Fruit fly (Drosophila melanogaster) whole organism, wandering third instar larva: ENCODE data around the gene CG31525.

Source experiments
- Abd-B ChIP-seq: fragments of >200 bp; optimal IDR thresholded peaks from 2 replicates; lab custom pipeline; 2017; ENCODE audit warnings: missing biosample characterization, missing genetic modification characterization
- CG32264 ChIP-seq: fragments of 200-800 bp; sonication (Bioruptor generic); optimal IDR thresholded peaks from 2 replicates; lab custom pipeline; 2016; ENCODE audit warnings: missing biosample characterization, missing genetic modification characterization
- CG9705 ChIP-seq: fragments of 200-800 bp; sonication (Bioruptor generic); optimal IDR thresholded peaks from 2 replicates; lab custom pipeline; 2018; ENCODE audit warnings: missing biosample characterization, mild to moderate bottlenecking, missing genetic modification characterization
- CrebA ChIP-seq: fragments of 200-800 bp; sonication (Bioruptor generic); optimal IDR thresholded peaks from 2 replicates; lab custom pipeline; 2016; ENCODE audit warnings: missing biosample characterization, mild to moderate bottlenecking, missing genetic modification characterization, borderline replicate concordance
- Dfd ChIP-seq: fragments of >200 bp; optimal IDR thresholded peaks from 2 replicates; lab custom pipeline; 2017; ENCODE audit warnings: missing biosample characterization, missing genetic modification characterization
- Dif ChIP-seq: fragments of 200-275, 200-300 bp; sonication (Bioruptor generic); optimal IDR thresholded peaks from 2 replicates; lab custom pipeline; 2018; ENCODE audit warnings: missing biosample characterization, missing genetic modification characterization; ENCODE audit not compliant: partially characterized antibody
- GATAd ChIP-seq: sonication (Bioruptor generic); optimal IDR thresholded peaks from 2 replicates; lab custom pipeline; 2016; ENCODE audit warnings: missing biosample characterization, missing genetic modification characterization
- HLH106 ChIP-seq: fragments of 200-800 bp; optimal IDR thresholded peaks from 3 replicates; lab custom pipeline; 2019; ENCODE audit warnings: missing biosample characterization, mild to moderate bottlenecking, missing genetic modification characterization, moderate library complexity
- Hnf4 ChIP-seq: fragments of 200-800 bp; sonication (Bioruptor generic); optimal IDR thresholded peaks from 2 replicates; lab custom pipeline; 2016; ENCODE audit warnings: missing biosample characterization, mild to moderate bottlenecking, missing genetic modification characterization
- Hr78 ChIP-seq: fragments of >200 bp; optimal IDR thresholded peaks from 2 replicates; lab custom pipeline; 2017; ENCODE audit warnings: missing biosample characterization, missing genetic modification characterization
- Hr83 ChIP-seq: fragments of 200-300 bp; sonication (Bioruptor generic); optimal IDR thresholded peaks from 2 replicates; lab custom pipeline; 2016; ENCODE audit warnings: missing biosample characterization, mild to moderate bottlenecking, missing genetic modification characterization, moderate library complexity; ENCODE audit not compliant: poor library complexity, severe bottlenecking
- Jra ChIP-seq: sonication (Bioruptor generic); optimal IDR thresholded peaks from 2 replicates; lab custom pipeline; 2016; ENCODE audit warnings: missing biosample characterization, missing genetic modification characterization
- Mio ChIP-seq: sonication (Bioruptor generic); optimal IDR thresholded peaks from 2 replicates; lab custom pipeline; 2016; ENCODE audit warnings: missing biosample characterization, missing genetic modification characterization
- Myc ChIP-seq: fragments of >200 bp; optimal IDR thresholded peaks from 2 replicates; lab custom pipeline; 2017
- N ChIP-seq: fragments of >200 bp; optimal IDR thresholded peaks from 2 replicates; lab custom pipeline; 2018; ENCODE audit warnings: missing biosample characterization, missing external identifiers, missing genetic modification characterization
- OdsH ChIP-seq: fragments of 200-800 bp; sonication (Bioruptor generic); optimal IDR thresholded peaks from 2 replicates; lab custom pipeline; 2016; ENCODE audit warnings: missing biosample characterization, mild to moderate bottlenecking, missing genetic modification characterization
- Rel ChIP-seq, 2 experiments: fragments of 200-800 bp; sonication (Bioruptor generic) in 1 of 2; optimal IDR thresholded peaks; 2 replicates in 1 of 2; 3 replicates in 1 of 2; lab custom pipeline; 2016 to 2019; ENCODE audit warnings: mild to moderate bottlenecking in 2 of 2, missing biosample characterization in 2 of 2, missing genetic modification characterization in 2 of 2, moderate library complexity in 1 of 2
- Sp1 ChIP-seq: fragments of 200-800 bp; sonication (Bioruptor generic); optimal IDR thresholded peaks from 3 replicates; lab custom pipeline; 2019; ENCODE audit warnings: missing biosample characterization, mild to moderate bottlenecking, missing genetic modification characterization, moderate library complexity
- Vsx2 ChIP-seq: fragments of 200-300, 225-300 bp; sonication (Bioruptor generic); optimal IDR thresholded peaks from 2 replicates; lab custom pipeline; 2018; ENCODE audit warnings: missing biosample characterization, missing genetic modification characterization; ENCODE audit not compliant: partially characterized antibody
- br ChIP-seq: fragments of 200-800 bp; sonication (Bioruptor generic); optimal IDR thresholded peaks from 2 replicates; lab custom pipeline; 2016; ENCODE audit warnings: missing biosample characterization, missing genetic modification characterization
- brk ChIP-seq: fragments of 200-800 bp; sonication (Bioruptor generic); optimal IDR thresholded peaks from 2 replicates; lab custom pipeline; 2016; ENCODE audit warnings: missing biosample characterization, mild to moderate bottlenecking, missing genetic modification characterization
- dl ChIP-seq, 2 experiments: fragments of 175-275, 200-275 bp in 1 of 2; fragments of 200-275 bp in 1 of 2; sonication (Bioruptor generic); optimal IDR thresholded peaks; lab custom pipeline; 2018; ENCODE audit warnings: mild to moderate bottlenecking in 2 of 2, missing biosample characterization in 2 of 2, missing genetic modification characterization in 2 of 2, moderate library complexity in 2 of 2; ENCODE audit not compliant: partially characterized antibody in 2 of 2, insufficient read depth in 1 of 2
- dmrt93B ChIP-seq: fragments of 200-800 bp; sonication (Bioruptor generic); optimal IDR thresholded peaks from 2 replicates; lab custom pipeline; 2018; ENCODE audit warnings: missing biosample characterization, mild to moderate bottlenecking, missing genetic modification characterization
- dsf ChIP-seq: sonication (Bioruptor generic); optimal IDR thresholded peaks from 2 replicates; lab custom pipeline; 2016; ENCODE audit warnings: missing biosample characterization, missing genetic modification characterization, borderline replicate concordance
- ey ChIP-seq: fragments of 200-800 bp; sonication (Bioruptor generic); optimal IDR thresholded peaks from 2 replicates; lab custom pipeline; 2016; ENCODE audit warnings: missing biosample characterization, missing genetic modification characterization
- foxo ChIP-seq, 2 experiments: fragments of 200-800 bp; sonication (Bioruptor generic); optimal IDR thresholded peaks; 2 replicates in 1 of 2; 3 replicates in 1 of 2; lab custom pipeline; 2016 to 2017; ENCODE audit warnings: missing biosample characterization in 2 of 2, missing genetic modification characterization in 2 of 2
- fru ChIP-seq: fragments of 200-800 bp; sonication (Bioruptor generic); optimal IDR thresholded peaks from 3 replicates; lab custom pipeline; 2016; ENCODE audit warnings: missing biosample characterization, mild to moderate bottlenecking, missing genetic modification characterization
- h ChIP-seq: fragments of 200-800 bp; sonication (Bioruptor generic); optimal IDR thresholded peaks from 3 replicates; lab custom pipeline; 2016; ENCODE audit warnings: missing biosample characterization, mild to moderate bottlenecking, missing genetic modification characterization
- jim ChIP-seq: fragments of 175-275, 200-325 bp; sonication (Bioruptor generic); optimal IDR thresholded peaks from 2 replicates; lab custom pipeline; 2016; ENCODE audit warnings: missing biosample characterization, mild to moderate bottlenecking, missing genetic modification characterization
- lola ChIP-seq: fragments of >200 bp; optimal IDR thresholded peaks from 2 replicates; lab custom pipeline; 2017; ENCODE audit warnings: missing biosample characterization, missing genetic modification characterization
- pan ChIP-seq: fragments of >200 bp; optimal IDR thresholded peaks from 2 replicates; lab custom pipeline; 2017
- psq ChIP-seq: fragments of 200-800 bp; sonication (Bioruptor generic); optimal IDR thresholded peaks from 3 replicates; lab custom pipeline; 2017; ENCODE audit warnings: missing biosample characterization, mild to moderate bottlenecking, missing genetic modification characterization, moderate library complexity
- rgr ChIP-seq: fragments of 200-800 bp; sonication (Bioruptor generic); optimal IDR thresholded peaks from 3 replicates; lab custom pipeline; 2016; ENCODE audit warnings: missing biosample characterization, mild to moderate bottlenecking, missing genetic modification characterization
- sage ChIP-seq: fragments of 200-800 bp; sonication (Bioruptor generic); optimal IDR thresholded peaks from 2 replicates; lab custom pipeline; 2016; ENCODE audit warnings: missing biosample characterization, mild to moderate bottlenecking, missing genetic modification characterization
- sv ChIP-seq: fragments of 200-800 bp; sonication (Bioruptor generic); optimal IDR thresholded peaks from 3 replicates; lab custom pipeline; 2016; ENCODE audit warnings: missing biosample characterization, missing genetic modification characterization
- tai ChIP-seq: sonication (Bioruptor generic); optimal IDR thresholded peaks from 2 replicates; lab custom pipeline; 2016; ENCODE audit warnings: missing biosample characterization, missing genetic modification characterization
- usp ChIP-seq: fragments of >200 bp; optimal IDR thresholded peaks from 2 replicates; lab custom pipeline; 2017; ENCODE audit warnings: missing biosample characterization, missing genetic modification characterization
- woc ChIP-seq: sonication (Bioruptor generic); optimal IDR thresholded peaks from 2 replicates; lab custom pipeline; 2016; ENCODE audit warnings: missing biosample characterization, mild to moderate bottlenecking, missing genetic modification characterization

CG31525 gene

dm6 chr3R:4426730-4427129, at the start of gene CG31525:
CG31525 (plus strand) TSS chr3R:4427030.
- TF ChIP-seq Myc (lab: Kevin White, UChicago): no peak
- TF ChIP-seq ey (GFP tag; lab: Kevin White, UChicago): no peak
- no peak for TF ChIP-seq Dfd (GFP tag; lab: Kevin White, UChicago)
- no peak for TF ChIP-seq pan (lab: Kevin White, UChicago)
- TF ChIP-seq sage (GFP tag; lab: Kevin White, UChicago): no peak
- TF ChIP-seq N: no peak
- TF ChIP-seq usp (GFP tag; lab: Kevin White, UChicago): no peak
- no peak for TF ChIP-seq OdsH (GFP tag; lab: Kevin White, UChicago)
- TF ChIP-seq Jra (GFP tag; lab: Kevin White, UChicago): no peak
- TF ChIP-seq dmrt93B (GFP tag; lab: Kevin White, UChicago): no peak
- no peak for TF ChIP-seq psq (GFP tag; lab: Kevin White, UChicago)
- no peak for TF ChIP-seq h (GFP tag; lab: Kevin White, UChicago)
- no peak for TF ChIP-seq CrebA (GFP tag; lab: Kevin White, UChicago)
- no peak for TF ChIP-seq fru (GFP tag; lab: Kevin White, UChicago)
- no peak for TF ChIP-seq lola (GFP tag; lab: Kevin White, UChicago)

- TF ChIP-seq psq (GFP tag; lab: Kevin White, UChicago) (peak; percentile 21), Sp1 (GFP tag; lab: Kevin White, UChicago) (peak; percentile 77), Dfd (GFP tag; lab: Kevin White, UChicago) (no peak), tai (GFP tag; lab: Kevin White, UChicago) (no peak), fru (GFP tag; lab: Kevin White, UChicago) (no peak), ey (GFP tag; lab: Kevin White, UChicago) (no peak), Hr78 (GFP tag; lab: Kevin White, UChicago) (no peak), usp (GFP tag; lab: Kevin White, UChicago) (no peak), Jra (GFP tag; lab: Kevin White, UChicago) (peak; percentile 75), Dif (GFP tag; lab: Kevin White, UChicago) (peak; percentile 89), jim (GFP tag; lab: Kevin White, UChicago) (peak; percentile 28), CG32264 (GFP tag; lab: Kevin White, UChicago) (no peak), brk (GFP tag; lab: Kevin White, UChicago) (no peak), sage (GFP tag; lab: Kevin White, UChicago) (no peak), Mio (no peak), sv (peak; percentile 31), Myc (lab: Kevin White, UChicago) (no peak), N (no peak), Hr83 (GFP tag; lab: Kevin White, UChicago) (peak; percentile 90), CrebA (GFP tag; lab: Kevin White, UChicago) (no peak), Abd-B (no peak), dsf (GFP tag; lab: Kevin White, UChicago) (no peak), Rel (GFP tag; optimal IDR thresholded peaks at IDR 0.05; lab: Kevin White, UChicago) (no peak), Rel (tag; optimal IDR thresholded peaks at IDR 0.05; lab: Kevin White, UChicago) (peak; percentile 83), h (GFP tag; lab: Kevin White, UChicago) (peak; percentile 74), woc (peak; percentile 84), Hnf4 (peak; percentile 67), CG9705 (GFP tag; lab: Kevin White, UChicago) (peak; percentile 11), OdsH (GFP tag; lab: Kevin White, UChicago) (peak; percentile 61), rgr (GFP tag; lab: Kevin White, UChicago) (peak; percentile 56), foxo (GFP tag; optimal IDR thresholded peaks at IDR 0.05; lab: Kevin White, UChicago) (peak in 1 of 2 experiments; percentile 45), dmrt93B (GFP tag; lab: Kevin White, UChicago) (no peak), dl (GFP tag; optimal IDR thresholded peaks at IDR 0.05; lab: Kevin White, UChicago; ENCODE audit: insufficient read depth in 1 of 2, partially characterized antibody in 2 of 2) (peak; percentile 53 to 55), GATAd (GFP tag; lab: Kevin White, UChicago) (peak; percentile 52), pan (lab: Kevin White, UChicago) (no peak), HLH106 (peak; percentile 8), Vsx2 (GFP tag; lab: Kevin White, UChicago) (no peak), br (peak; percentile 64), lola (GFP tag; lab: Kevin White, UChicago) (no peak)
These were observed 48.2 kb upstream of the CG31525 start, which contains the start of gene Sfxn1-3 for dm6 chr3R:4378363-4379354. Sfxn1-3 (plus strand) TSS chr3R:4378600.
